Worm (Caenorhabditis elegans): Measurements from ENCODE around the gene F14H8.8.

DNA sequence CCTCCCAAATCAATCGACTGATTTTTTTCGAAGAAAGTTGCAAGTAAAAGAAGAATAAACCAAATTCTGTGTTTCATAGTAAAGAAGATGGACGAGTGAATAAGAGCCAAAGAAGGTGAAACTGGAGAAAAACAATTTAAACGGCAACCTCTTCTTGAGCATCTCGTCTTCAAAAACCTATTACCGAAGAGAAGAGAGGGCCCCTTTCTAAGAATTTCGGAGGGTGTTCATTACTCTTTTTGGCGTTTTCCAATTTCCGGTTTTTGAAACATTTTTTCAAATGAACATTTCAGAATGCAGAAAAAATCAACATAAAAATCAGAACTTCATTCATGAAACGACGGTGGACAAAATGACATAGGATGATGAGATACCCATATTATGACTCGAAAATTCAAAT is 17.7 kb upstream of the F14H8.8 start, which contains the start of gene nmr-2:
- TF ChIP-seq snpc-4 (tag; optimal IDR thresholded peaks at IDR 0.05) (no peak), nhr-77 (tag; optimal IDR thresholded peaks at IDR 0.05) (no peak), mab-5 (tag; optimal IDR thresholded peaks at IDR 0.05) (no peak), skn-1 (tag; optimal IDR thresholded peaks at IDR 0.05) (no peak), mdl-1 (tag; optimal IDR thresholded peaks at IDR 0.05) (no peak), zag-1 (tag; optimal IDR thresholded peaks at IDR 0.05) (no peak), nhr-11 (tag; optimal IDR thresholded peaks at IDR 0.05) (no peak), ceh-82 (tag; optimal IDR thresholded peaks at IDR 0.05) (no peak), nhr-6 (tag; optimal IDR thresholded peaks at IDR 0.05) (no peak), nhr-237 (tag; optimal IDR thresholded peaks at IDR 0.05) (no peak), ZK546.5 (tag; optimal IDR thresholded peaks at IDR 0.05) (no peak), ama-1 (optimal IDR thresholded peaks at IDR 0.05) (no peak)

Data from whole organism, L2 larva.